Fruit fly (Drosophila melanogaster): ENCODE data around the gene CG18231.

Gene CG18231

DNA sequence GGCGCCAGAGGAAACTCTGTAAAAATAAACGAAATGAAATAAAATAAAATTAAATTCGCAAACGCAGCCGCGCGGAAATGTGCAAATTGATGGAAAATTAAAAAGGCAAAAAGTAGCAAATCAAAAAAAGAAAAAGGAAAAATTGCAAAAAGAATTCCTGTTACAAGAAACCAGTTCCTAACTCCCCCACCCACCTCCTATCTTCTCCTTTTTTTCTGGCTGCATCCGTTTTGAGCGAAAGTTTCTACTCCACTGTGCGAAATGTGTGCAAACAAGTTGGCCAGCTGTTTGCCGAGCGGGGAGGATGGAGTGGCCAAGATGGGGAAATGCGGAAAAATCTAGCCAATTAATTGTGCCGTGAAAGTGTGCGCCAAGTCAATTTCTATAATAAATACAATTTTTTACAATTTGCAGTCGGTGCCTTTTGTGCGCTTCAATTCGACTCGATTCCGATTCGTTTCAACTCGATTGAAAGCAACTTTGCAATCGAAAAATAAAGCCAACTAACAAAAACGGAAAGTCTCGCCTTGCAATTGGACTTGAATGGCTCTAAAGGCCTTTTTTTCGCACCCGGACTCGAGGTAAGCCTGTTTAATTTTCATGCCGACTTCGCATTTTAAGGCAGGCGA is 19.3 kb downstream of the CG18231 start:
- TF ChIP-seq CG31627 (GFP tag; optimal IDR thresholded peaks at IDR 0.05): no peak
- no peak for TF ChIP-seq CG10669 (GFP tag; optimal IDR thresholded peaks at IDR 0.05)
- TF ChIP-seq lz (GFP tag; optimal IDR thresholded peaks at IDR 0.05): no peak
- no peak for TF ChIP-seq dsx (GFP tag; optimal IDR thresholded peaks at IDR 0.05; ENCODE audit: poor library complexity, severe bottlenecking)
- no peak for TF ChIP-seq CG1621 (tag; optimal IDR thresholded peaks at IDR 0.05)
- no peak for TF ChIP-seq CG6854 (GFP tag; optimal IDR thresholded peaks at IDR 0.05)
- TF ChIP-seq Hr4 (GFP tag; optimal IDR thresholded peaks at IDR 0.05): peak; percentile 17
- peak; percentile 71 for TF ChIP-seq eg (GFP tag; IDR thresholded peaks at IDR 0.05)
- TF ChIP-seq CG6808 (GFP tag; optimal IDR thresholded peaks at IDR 0.05): no peak
- no peak for TF ChIP-seq OdsH (GFP tag; optimal IDR thresholded peaks at IDR 0.05)
- TF ChIP-seq achi (GFP tag; optimal IDR thresholded peaks at IDR 0.05): peak; percentile 7
- peak; percentile 61 for TF ChIP-seq CG32006 (GFP tag; optimal IDR thresholded peaks at IDR 0.05)
- TF ChIP-seq Eip75B (GFP tag; optimal IDR thresholded peaks at IDR 0.05): peak; percentile 7
- no peak for TF ChIP-seq vri (GFP tag; optimal IDR thresholded peaks at IDR 0.05)
- no peak for TF ChIP-seq Sox15 (GFP tag; optimal IDR thresholded peaks at IDR 0.05)
- TF ChIP-seq Ets21C (GFP tag; optimal IDR thresholded peaks at IDR 0.05): no peak
- no peak for TF ChIP-seq CG4318 (GFP tag; optimal IDR thresholded peaks at IDR 0.05)
- TF ChIP-seq CG9139 (GFP tag; optimal IDR thresholded peaks at IDR 0.05): no peak
- TF ChIP-seq Sox102F (GFP tag; optimal IDR thresholded peaks at IDR 0.05): peak; percentile 18
- no peak for TF ChIP-seq CG6792 (GFP tag; optimal IDR thresholded peaks at IDR 0.05)
- TF ChIP-seq Gug (GFP tag; IDR thresholded peaks at IDR 0.05): no peak
- TF ChIP-seq Eip93F (GFP tag; optimal IDR thresholded peaks at IDR 0.05): no peak
- peak; percentile 23 for TF ChIP-seq CG3919 (GFP tag; optimal IDR thresholded peaks at IDR 0.05)
- peak; percentile 14 for TF ChIP-seq pdm3 (GFP tag; optimal IDR thresholded peaks at IDR 0.05)
- TF ChIP-seq CG8119 (GFP tag; IDR thresholded peaks at IDR 0.05): peak; percentile 58; the same call in 2 of the 3 replicates
- TF ChIP-seq Hr39 (GFP tag; optimal IDR thresholded peaks at IDR 0.05): no peak
- TF ChIP-seq spab (GFP tag; optimal IDR thresholded peaks at IDR 0.05): no peak
- TF ChIP-seq CG11762 (GFP tag; optimal IDR thresholded peaks at IDR 0.05; ENCODE audit: insufficient read depth): no peak
- TF ChIP-seq CG34406 (GFP tag; optimal IDR thresholded peaks at IDR 0.05): peak; percentile 20
- TF ChIP-seq Hr38 (GFP tag; optimal IDR thresholded peaks at IDR 0.05): no peak
- peak; percentile 41 for TF ChIP-seq Eip78C (GFP tag)
- no peak for TF ChIP-seq CG16779 (tag; optimal IDR thresholded peaks at IDR 0.05)
- TF ChIP-seq CG6163 (GFP tag; IDR thresholded peaks at IDR 0.05): peak; percentile 43; the same call in 2 of the 3 replicates
- no peak for TF ChIP-seq topi (GFP tag; optimal IDR thresholded peaks at IDR 0.05)
- no peak for TF ChIP-seq Sox14 (GFP tag; optimal IDR thresholded peaks at IDR 0.05)
- TF ChIP-seq CG15336 (GFP tag; IDR thresholded peaks at IDR 0.05): peak; percentile 40
- TF ChIP-seq CG8319 (GFP tag; optimal IDR thresholded peaks at IDR 0.05): no peak
- TF ChIP-seq dac (GFP tag; optimal IDR thresholded peaks at IDR 0.05): no peak
- TF ChIP-seq svp (GFP tag): peak; percentile 59
- no peak for TF ChIP-seq salr (GFP tag; optimal IDR thresholded peaks at IDR 0.05)
- TF ChIP-seq fd59A (GFP tag; optimal IDR thresholded peaks at IDR 0.05): no peak
- TF ChIP-seq cyc (GFP tag; optimal IDR thresholded peaks at IDR 0.05): no peak
- TF ChIP-seq Smox (GFP tag; optimal IDR thresholded peaks at IDR 0.05): peak; percentile 27
- peak; percentile 60 for TF ChIP-seq CG6276 (GFP tag; optimal IDR thresholded peaks at IDR 0.05)
- no peak for TF ChIP-seq CG3032 (tag; optimal IDR thresholded peaks at IDR 0.05)
- no peak for TF ChIP-seq CG7368 (GFP tag; optimal IDR thresholded peaks at IDR 0.05)
- no peak for TF ChIP-seq Ets96B (tag; optimal IDR thresholded peaks at IDR 0.05)
- TF ChIP-seq esn (GFP tag; optimal IDR thresholded peaks at IDR 0.05): no peak
- no peak for TF ChIP-seq CG8632 (GFP tag; optimal IDR thresholded peaks at IDR 0.05)
- TF ChIP-seq fd85E (GFP tag; optimal IDR thresholded peaks at IDR 0.05): no peak
- TF ChIP-seq CG10631 (GFP tag; optimal IDR thresholded peaks at IDR 0.05): peak; percentile 20
- TF ChIP-seq net (GFP tag; optimal IDR thresholded peaks at IDR 0.05): peak; percentile 22

Measured in whole organism, prepupa.